Worm (Caenorhabditis elegans) whole organism, L3 larva: Measurements from ENCODE around the gene T06D8.10.

Experiments
- R02D3.7 ChIP-seq: fragments of 150-350 bp; optimal IDR thresholded peaks from 2 replicates; lab custom pipeline; 2014; ENCODE audit warnings: missing biosample characterization, missing genetic modification characterization
- ZK546.5 ChIP-seq: sonication (generic microtip); optimal IDR thresholded peaks from 2 replicates; lab custom pipeline; 2017; ENCODE audit warnings: missing biosample characterization, missing genetic modification characterization
- aly-2 ChIP-seq: fragments of 150-350 bp; optimal IDR thresholded peaks from 2 replicates; lab custom pipeline; 2014; ENCODE audit warnings: missing biosample characterization, missing genetic modification characterization
- ama-1 ChIP-seq: fragments of 150-350 bp; optimal IDR thresholded peaks from 2 replicates; lab custom pipeline; 2018
- ceh-16 ChIP-seq: sonication (generic microtip); optimal IDR thresholded peaks from 2 replicates; lab custom pipeline; 2017; ENCODE audit warnings: missing biosample characterization, missing genetic modification characterization
- ceh-28 ChIP-seq: fragments of 150-350 bp; optimal IDR thresholded peaks from 2 replicates; lab custom pipeline; 2014; ENCODE audit warnings: missing biosample characterization, missing genetic modification reagents, missing genetic modification characterization
- ceh-9 ChIP-seq: sonication (generic microtip); optimal IDR thresholded peaks from 2 replicates; lab custom pipeline; 2018; ENCODE audit warnings: missing biosample characterization, missing genetic modification characterization
- daf-12 ChIP-seq: fragments of 150-350 bp; optimal IDR thresholded peaks from 2 replicates; lab custom pipeline; 2014; ENCODE audit warnings: missing biosample characterization, missing genetic modification reagents, missing genetic modification characterization
- egl-27 ChIP-seq: sonication (generic microtip); optimal IDR thresholded peaks from 4 replicates; lab custom pipeline; 2017; ENCODE audit warnings: missing biosample characterization, missing genetic modification reagents, missing genetic modification characterization
- elt-1 ChIP-seq: fragments of 150-350 bp; optimal IDR thresholded peaks from 2 replicates; lab custom pipeline; 2014; ENCODE audit warnings: missing biosample characterization, missing genetic modification characterization
- elt-2 ChIP-seq: sonication (generic microtip); optimal IDR thresholded peaks from 2 replicates; lab custom pipeline; 2016; ENCODE audit warnings: missing genetic modification reagents, mild to moderate bottlenecking, missing genetic modification characterization, missing compliant biosample characterization
- elt-3 ChIP-seq, 3 experiments: fragments of 150-350 bp in 1 of 3; sonication (generic microtip) in 2 of 3; optimal IDR thresholded peaks; 2 replicates in 2 of 3; 4 replicates in 1 of 3; lab custom pipeline; 2014 to 2017; ENCODE audit warnings: missing biosample characterization in 3 of 3, missing genetic modification characterization in 3 of 3
- fkh-10 ChIP-seq: sonication (generic microtip); optimal IDR thresholded peaks from 2 replicates; lab custom pipeline; 2017; ENCODE audit warnings: missing biosample characterization, missing genetic modification reagents, missing genetic modification characterization
- fkh-2 ChIP-seq: fragments of 150-350 bp; optimal IDR thresholded peaks from 2 replicates; lab custom pipeline; 2014; ENCODE audit warnings: missing biosample characterization, missing genetic modification reagents, missing genetic modification characterization
- fos-1 ChIP-seq: fragments of 150-350 bp; optimal IDR thresholded peaks from 2 replicates; lab custom pipeline; 2014; ENCODE audit warnings: missing biosample characterization, missing genetic modification characterization
- hmg-11 ChIP-seq: sonication (generic microtip); optimal IDR thresholded peaks from 2 replicates; lab custom pipeline; 2016; ENCODE audit warnings: missing genetic modification characterization, missing compliant biosample characterization
- lin-15B ChIP-seq: fragments of 150-350 bp; optimal IDR thresholded peaks from 2 replicates; lab custom pipeline; 2014; ENCODE audit warnings: missing biosample characterization, missing genetic modification characterization
- lsy-12 ChIP-seq: sonication (generic microtip); optimal IDR thresholded peaks from 2 replicates; lab custom pipeline; 2016; ENCODE audit warnings: mild to moderate bottlenecking, missing genetic modification characterization, missing compliant biosample characterization
- mml-1 ChIP-seq: fragments of 150-350 bp; sonication (generic microtip); optimal IDR thresholded peaks from 3 replicates; lab custom pipeline; 2014; ENCODE audit warnings: missing biosample characterization, missing genetic modification characterization
- nfya-1 ChIP-seq: sonication (generic microtip); optimal IDR thresholded peaks from 2 replicates; lab custom pipeline; 2017; ENCODE audit warnings: missing genetic modification characterization, mild to moderate bottlenecking, missing compliant biosample characterization, antibody characterized with exemption, moderate library complexity; ENCODE audit not compliant: insufficient read depth
- nhr-11 ChIP-seq: fragments of 150-350 bp; optimal IDR thresholded peaks from 2 replicates; lab custom pipeline; 2014; ENCODE audit warnings: missing biosample characterization, missing genetic modification characterization
- nhr-12 ChIP-seq: fragments of 150-350 bp; optimal IDR thresholded peaks from 2 replicates; lab custom pipeline; 2014; ENCODE audit warnings: missing biosample characterization, missing genetic modification characterization
- nhr-23 ChIP-seq: fragments of 150-350 bp; optimal IDR thresholded peaks from 2 replicates; lab custom pipeline; 2014; ENCODE audit warnings: missing biosample characterization, missing genetic modification reagents, missing genetic modification characterization
- nhr-237 ChIP-seq: fragments of 150-350 bp; optimal IDR thresholded peaks from 2 replicates; lab custom pipeline; 2014; ENCODE audit warnings: missing biosample characterization, missing genetic modification characterization
- nhr-25 ChIP-seq: sonication (generic microtip); optimal IDR thresholded peaks from 2 replicates; lab custom pipeline; 2017; ENCODE audit warnings: missing biosample characterization, missing genetic modification characterization
- nhr-43 ChIP-seq: sonication (generic microtip); optimal IDR thresholded peaks from 2 replicates; lab custom pipeline; 2016; ENCODE audit warnings: mild to moderate bottlenecking, missing genetic modification characterization, missing compliant biosample characterization; ENCODE audit not compliant: poor library complexity, severe bottlenecking
- nhr-76 ChIP-seq: fragments of 150-350 bp; sonication (generic microtip); optimal IDR thresholded peaks from 5 replicates; lab custom pipeline; 2014; ENCODE audit warnings: missing biosample characterization, missing genetic modification characterization
- pha-4 ChIP-seq: fragments of 150-350 bp; optimal IDR thresholded peaks from 2 replicates; lab custom pipeline; 2014; ENCODE audit warnings: missing biosample characterization, missing genetic modification reagents, missing genetic modification characterization
- pqm-1 ChIP-seq: fragments of 150-350 bp; optimal IDR thresholded peaks from 2 replicates; lab custom pipeline; 2017; ENCODE audit warnings: missing biosample characterization, missing genetic modification characterization, inconsistent platforms
- sea-2 ChIP-seq: fragments of 150-350 bp; sonication (generic microtip); optimal IDR thresholded peaks from 4 replicates; lab custom pipeline; 2014; ENCODE audit warnings: missing biosample characterization, missing genetic modification reagents, missing genetic modification characterization
- skn-1 ChIP-seq: fragments of 150-350 bp; optimal IDR thresholded peaks from 2 replicates; lab custom pipeline; 2014; ENCODE audit warnings: missing biosample characterization, missing genetic modification characterization
- snpc-4 ChIP-seq: fragments of 150-350 bp; optimal IDR thresholded peaks from 2 replicates; lab custom pipeline; 2014; ENCODE audit warnings: missing biosample characterization, missing genetic modification characterization
- tbx-2 ChIP-seq: sonication (generic microtip); optimal IDR thresholded peaks from 2 replicates; lab custom pipeline; 2016; ENCODE audit warnings: mild to moderate bottlenecking, missing genetic modification characterization, missing compliant biosample characterization
- unc-39 ChIP-seq: sonication (generic microtip); optimal IDR thresholded peaks from 4 replicates; lab custom pipeline; 2017; ENCODE audit warnings: missing biosample characterization, missing genetic modification characterization
- unc-62 ChIP-seq: fragments of 150-350 bp; sonication (generic microtip); optimal IDR thresholded peaks from 4 replicates; lab custom pipeline; 2014; ENCODE audit warnings: missing biosample characterization, missing genetic modification reagents, missing genetic modification characterization
- zag-1 ChIP-seq: fragments of 150-350 bp; optimal IDR thresholded peaks from 2 replicates; lab custom pipeline; 2014; ENCODE audit warnings: missing biosample characterization, missing genetic modification characterization
- ztf-4 ChIP-seq: fragments of 150-350 bp; optimal IDR thresholded peaks from 2 replicates; lab custom pipeline; 2014; ENCODE audit warnings: missing biosample characterization, missing genetic modification characterization

Gene T06D8.10

DNA sequence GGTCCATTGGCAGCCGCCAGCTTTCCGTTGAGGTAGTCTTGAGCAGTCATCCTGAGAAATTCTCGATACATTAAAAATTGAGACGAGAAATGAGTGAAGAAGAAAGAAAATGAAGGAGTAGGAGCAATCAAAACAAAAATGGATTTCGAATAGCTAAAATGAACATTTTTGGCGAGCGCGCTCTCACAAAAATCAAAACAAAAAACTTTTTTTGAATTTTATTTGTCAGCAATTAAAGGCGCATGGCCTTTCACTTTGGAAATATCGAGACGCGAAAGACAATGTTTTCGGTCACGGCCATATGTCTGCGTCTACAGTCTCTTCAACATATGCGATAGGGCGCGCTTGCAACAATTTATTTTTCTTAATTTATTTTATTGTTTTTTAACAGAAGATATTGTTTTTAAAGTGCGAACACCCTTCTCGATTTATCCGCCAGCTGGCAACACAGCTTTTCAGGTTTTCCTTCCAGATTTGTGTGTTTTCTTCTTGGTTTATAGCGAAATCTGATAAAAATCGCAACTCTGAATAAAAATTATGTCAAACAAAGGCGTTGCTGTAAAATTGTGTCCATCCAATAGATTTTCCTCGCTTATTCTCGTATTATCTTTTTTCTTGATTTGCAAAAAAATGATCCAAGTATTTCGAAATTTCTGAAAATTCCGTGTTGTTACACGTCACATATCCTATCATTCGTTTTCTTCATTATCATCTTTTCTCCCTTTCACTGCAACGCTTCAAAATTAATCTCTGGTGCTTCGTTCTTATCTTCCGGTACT is 8.3 kb downstream of the T06D8.10 start, which contains the start of the genes rpn-9 and T06D8.9 (continued):
- TF ChIP-seq elt-1 (tag; lab: Kevin White, UChicago) (peak; percentile 44), nhr-25 (tag; lab: Kevin White, UChicago) (peak; percentile 59), ZK546.5 (no peak), sea-2 (GFP tag; lab: Kevin White, UChicago) (no peak), nhr-43 (tag; lab: Kevin White, UChicago) (peak; percentile 64), fos-1 (tag; lab: Kevin White, UChicago) (no peak), ztf-4 (tag; lab: Kevin White, UChicago) (no peak), unc-62 (GFP tag; lab: Kevin White, UChicago) (no peak), R02D3.7 (tag; lab: Kevin White, UChicago) (peak; percentile 37)

DNA sequence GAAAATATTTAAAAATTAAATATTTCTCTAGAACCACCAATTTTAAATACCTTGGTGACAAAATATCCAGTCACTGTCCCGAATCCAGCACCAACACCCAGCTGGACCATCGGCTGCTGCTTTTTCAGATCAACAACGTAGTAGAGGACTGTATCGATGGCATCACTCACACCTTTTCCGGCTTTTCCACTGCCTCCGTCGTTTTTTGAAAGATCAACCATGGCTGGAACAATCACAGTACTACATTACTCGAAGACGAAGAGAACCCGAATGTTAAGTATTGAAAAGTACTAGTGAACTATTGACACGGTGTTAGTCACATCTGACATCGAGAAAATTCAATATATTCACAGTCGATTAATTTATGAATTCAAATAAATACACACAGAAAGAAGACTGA is 10.2 kb downstream of the T06D8.10 start, which contains the start of gene fndc-1:
fndc-1 (minus strand) TSS at position 227 of the 400 bp plus-strand sequence.
- no peak for TF ChIP-seq nhr-12 (tag; lab: Kevin White, UChicago)
- peak; percentile 25 for TF ChIP-seq ama-1 (lab: Kevin White, UChicago)
- no peak for TF ChIP-seq nhr-76 (tag; lab: Kevin White, UChicago)
- TF ChIP-seq pha-4 (tag; lab: Kevin White, UChicago): no peak

- TF ChIP-seq nhr-25 (tag; lab: Kevin White, UChicago): no peak
- TF ChIP-seq egl-27 (tag; lab: Kevin White, UChicago): no peak
- peak; percentile 29 for TF ChIP-seq lin-15B (tag; lab: Kevin White, UChicago)
- no peak for TF ChIP-seq pqm-1 (tag; lab: Kevin White, UChicago)
- peak; percentile 21 for TF ChIP-seq hmg-11 (tag; lab: Kevin White, UChicago)
- TF ChIP-seq pha-4 (tag; lab: Kevin White, UChicago): peak; percentile 36
- TF ChIP-seq elt-2 (tag; lab: Kevin White, UChicago): peak; percentile 32
- peak; percentile 44 for TF ChIP-seq ama-1 (lab: Kevin White, UChicago)
- no peak for TF ChIP-seq ceh-16
- peak; percentile 32 for TF ChIP-seq nfya-1 (tag; lab: Kevin White, UChicago)
- TF ChIP-seq, all 47 proteins: peak for 6
Measured at ce11 chrII:11236274-11236673, 11.0 kb downstream of the T06D8.10 start, which contains the start of gene cchl-1. Gene cchl-1, minus strand, starts transcription at chrII:11236387.

DNA sequence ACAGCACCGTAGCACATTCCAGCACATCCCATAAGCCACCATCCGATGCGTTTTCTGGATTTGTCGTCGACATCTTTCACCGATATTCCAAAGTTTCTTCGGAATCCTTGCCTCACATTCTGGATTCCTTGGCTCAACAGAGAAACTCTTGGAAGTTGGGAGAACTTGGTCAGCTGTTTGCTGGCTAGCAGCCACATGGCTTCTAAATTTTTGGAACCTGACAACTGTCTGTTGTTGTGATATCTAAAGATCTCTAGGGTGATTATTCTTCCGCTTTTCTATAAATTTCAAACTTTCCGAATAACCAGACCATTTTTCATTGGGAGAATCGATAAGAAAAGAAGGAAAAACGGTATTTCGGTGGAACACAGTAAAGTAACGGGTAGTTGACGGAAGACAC is 12.6 kb downstream of the T06D8.10 start, which contains the start of gene cox-15:
cox-15 (minus strand) TSS at position 202 of the 400 bp plus-strand sequence.
- no peak for TF ChIP-seq lsy-12
- TF ChIP-seq nhr-12 (tag; lab: Kevin White, UChicago): no peak
- TF ChIP-seq fkh-10: no peak
- no peak for TF ChIP-seq nhr-43 (tag; lab: Kevin White, UChicago)
- TF ChIP-seq lin-15B (tag; lab: Kevin White, UChicago): no peak

- TF ChIP-seq elt-3 (tag; optimal IDR thresholded peaks at IDR 0.05; lab: Kevin White, UChicago) (no peak), unc-39 (no peak), nhr-25 (tag; lab: Kevin White, UChicago) (no peak), unc-62 (GFP tag; lab: Kevin White, UChicago) (no peak), daf-12 (tag; lab: Kevin White, UChicago) (no peak)
Measured at ce11 chrII:11226379-11226778, 20.9 kb downstream of the T06D8.10 start, which contains the start of gene T06D8.2. Gene T06D8.2, plus strand, starts transcription at chrII:11226679.

- peak; percentile 68 for TF ChIP-seq tbx-2 (tag; lab: Kevin White, UChicago)
- TF ChIP-seq mml-1 (tag; lab: Kevin White, UChicago): no peak
- no peak for TF ChIP-seq ceh-9 (tag; lab: Kevin White, UChicago)
- peak; percentile 69 for TF ChIP-seq nhr-23 (tag; lab: Kevin White, UChicago)
- TF ChIP-seq elt-3 (tag; optimal IDR thresholded peaks at IDR 0.05; lab: Kevin White, UChicago): peak in 1 of 3 experiments; percentile 75
- peak; percentile 33 for TF ChIP-seq pha-4 (tag; lab: Kevin White, UChicago)
- TF ChIP-seq hmg-11 (tag; lab: Kevin White, UChicago): no peak
- TF ChIP-seq nfya-1 (tag; lab: Kevin White, UChicago): peak; percentile 73
- TF ChIP-seq zag-1 (tag; lab: Kevin White, UChicago): peak; percentile 32
- no peak for TF ChIP-seq nhr-11 (tag; lab: Kevin White, UChicago)
- peak; percentile 64 for TF ChIP-seq elt-2 (tag; lab: Kevin White, UChicago)
- peak; percentile 77 for TF ChIP-seq pqm-1 (tag; lab: Kevin White, UChicago)
- peak; percentile 42 for TF ChIP-seq skn-1
- TF ChIP-seq ceh-28 (tag; lab: Kevin White, UChicago): peak; percentile 84
- peak; percentile 79 for TF ChIP-seq unc-62 (GFP tag; lab: Kevin White, UChicago)
- TF ChIP-seq fkh-10: no peak
- TF ChIP-seq nhr-237: no peak
- TF ChIP-seq snpc-4 (tag; lab: Kevin White, UChicago): peak; percentile 99
- TF ChIP-seq ztf-4 (tag; lab: Kevin White, UChicago): no peak
- TF ChIP-seq nhr-12 (tag; lab: Kevin White, UChicago): no peak
- TF ChIP-seq ama-1 (lab: Kevin White, UChicago): peak; percentile 98
- no peak for TF ChIP-seq sea-2 (GFP tag; lab: Kevin White, UChicago)
- TF ChIP-seq lsy-12: peak; percentile 71
- TF ChIP-seq fkh-2 (tag; lab: Kevin White, UChicago): no peak
- TF ChIP-seq aly-2 (tag; lab: Kevin White, UChicago): peak; percentile 74
- TF ChIP-seq lin-15B (tag; lab: Kevin White, UChicago): peak; percentile 65
Measured at ce11 chrII:11224045-11224481, 23.3 kb downstream of the T06D8.10 start.
